Fruit fly (Drosophila melanogaster): ENCODE measurements around the gene CG13994.

Gene CG13994

dm6 chr2L:6098479-6099269 lies 35.9 kb downstream of the CG13994 start, which contains the start of gene CG9175 (continued):
- no peak for TF ChIP-seq sisA (GFP tag; IDR thresholded peaks at IDR 0.05)
- no peak for TF ChIP-seq CG8359 (GFP tag; optimal IDR thresholded peaks at IDR 0.05; ENCODE audit: borderline replicate concordance)
- peak; percentile 99 for TF ChIP-seq CG13287 (GFP tag; IDR thresholded peaks at IDR 0.05; ENCODE audit: partially characterized antibody)
- peak; percentile 94 for TF ChIP-seq YL-1 (GFP tag; optimal IDR thresholded peaks at IDR 0.05)
- TF ChIP-seq CG9215 (GFP tag; IDR thresholded peaks at IDR 0.05) = no peak
- TF ChIP-seq Dad (GFP tag; optimal IDR thresholded peaks at IDR 0.05) = peak; percentile 46
- TF ChIP-seq CG30403 (GFP tag; optimal IDR thresholded peaks at IDR 0.05) = peak; percentile 44
- TF ChIP-seq Dip2 (GFP tag; IDR thresholded peaks at IDR 0.05) = no peak
- TF ChIP-seq HLHmδ (GFP tag; optimal IDR thresholded peaks at IDR 0.05) = peak; percentile 83
- 0 out of 2 replicates have a peak, but pooled peaks have one; percentile 13 for TF ChIP-seq CG11247 (GFP tag; IDR thresholded peaks at IDR 0.05)
- peak; percentile 30 for TF ChIP-seq Mad (GFP tag; optimal IDR thresholded peaks at IDR 0.05)
- peak; percentile 75; the same call in 1 of the 2 replicates for TF ChIP-seq nerfin-2 (GFP tag; IDR thresholded peaks at IDR 0.05; ENCODE audit: partially characterized antibody)
- no peak for TF ChIP-seq HLH3B (GFP tag; IDR thresholded peaks at IDR 0.05)
- TF ChIP-seq Hr78 (GFP tag; optimal IDR thresholded peaks at IDR 0.05) = no peak
- TF ChIP-seq slou (GFP tag; optimal IDR thresholded peaks at IDR 0.05) = no peak
- TF ChIP-seq gcm (GFP tag; optimal IDR thresholded peaks at IDR 0.05) = peak; percentile 28
- peak; percentile 22; the same call in 1 of the 3 replicates for TF ChIP-seq CG2199 (GFP tag; IDR thresholded peaks at IDR 0.05)
- TF ChIP-seq disco-r (GFP tag; optimal IDR thresholded peaks at IDR 0.05) = no peak
- TF ChIP-seq CG3995 (GFP tag; optimal IDR thresholded peaks at IDR 0.05) = peak; percentile 40
- peak; percentile 75 for TF ChIP-seq CG13894 (tag; optimal IDR thresholded peaks at IDR 0.05)
- TF ChIP-seq Atf6 (GFP tag; IDR thresholded peaks at IDR 0.05) = no peak
- peak; percentile 41 for TF ChIP-seq zfh2 (GFP tag; optimal IDR thresholded peaks at IDR 0.05)
- TF ChIP-seq ci (GFP tag; IDR thresholded peaks at IDR 0.05) = peak; percentile 78
- no peak for TF ChIP-seq NC2α (GFP tag; optimal IDR thresholded peaks at IDR 0.05)
- TF ChIP-seq wor (GFP tag; IDR thresholded peaks at IDR 0.05) = no peak
- peak; percentile 67 for TF ChIP-seq CG10543 (GFP tag; optimal IDR thresholded peaks at IDR 0.05)
- peak; percentile 70 for TF ChIP-seq CG33213 (GFP tag; optimal IDR thresholded peaks at IDR 0.05)
- TF ChIP-seq Lhr (GFP tag; optimal IDR thresholded peaks at IDR 0.05) = peak; percentile 83
- no peak for TF ChIP-seq CkIIα-i1 (GFP tag; IDR thresholded peaks at IDR 0.05)
- TF ChIP-seq CG13775 (GFP tag; optimal IDR thresholded peaks at IDR 0.05) = peak; percentile 47
- TF ChIP-seq CG3407 (GFP tag; optimal IDR thresholded peaks at IDR 0.05) = no peak
- no peak for TF ChIP-seq Ssrp (tag; optimal IDR thresholded peaks at IDR 0.05)
- TF ChIP-seq hth (optimal IDR thresholded peaks at IDR 0.05) = no peak
- no peak for TF ChIP-seq shn (GFP tag; optimal IDR thresholded peaks at IDR 0.05)
- no peak for TF ChIP-seq CG17385 (GFP tag; optimal IDR thresholded peaks at IDR 0.05)
- TF ChIP-seq ttk (GFP tag; IDR thresholded peaks at IDR 0.05) = no peak
- peak; percentile 63 for TF ChIP-seq CG17912 (GFP tag; optimal IDR thresholded peaks at IDR 0.05)
- peak; percentile 23 for TF ChIP-seq wek (GFP tag; optimal IDR thresholded peaks at IDR 0.05)
- peak; percentile 37 for TF ChIP-seq nerfin-1 (tag; optimal IDR thresholded peaks at IDR 0.05)
- TF ChIP-seq gsb-n (tag; optimal IDR thresholded peaks at IDR 0.05) = peak; percentile 6
- no peak for TF ChIP-seq bowl (GFP tag; IDR thresholded peaks at IDR 0.05)
- no peak for TF ChIP-seq Six4 (GFP tag; optimal IDR thresholded peaks at IDR 0.05)
- TF ChIP-seq tll (GFP tag; optimal IDR thresholded peaks at IDR 0.05) = peak in 1 of 2 experiments; percentile 78
- peak; percentile 26 for TF ChIP-seq Hsf (GFP tag; optimal IDR thresholded peaks at IDR 0.05)
- peak; percentile 19 for TF ChIP-seq dmrt11E (tag; optimal IDR thresholded peaks at IDR 0.05)
- peak; percentile 67 for TF ChIP-seq lab (GFP tag; optimal IDR thresholded peaks at IDR 0.05)
- no peak for TF ChIP-seq CG8765 (GFP tag; IDR thresholded peaks at IDR 0.05)
- TF ChIP-seq CG6689 (GFP tag; IDR thresholded peaks at IDR 0.05) = no peak
- TF ChIP-seq Hand (GFP tag; optimal IDR thresholded peaks at IDR 0.05) = no peak

Measured in whole organism, embryonic.